Worm (Caenorhabditis elegans) whole organism, L4 larva: Measurements from ENCODE around the gene cec-4.

ENCODE experiments used
- aly-2 ChIP-seq: sonication (generic microtip); optimal IDR thresholded peaks from 2 replicates; lab custom pipeline; 2018; ENCODE audit warnings: missing biosample characterization, missing genetic modification characterization
- ceh-82 ChIP-seq: sonication (generic microtip); optimal IDR thresholded peaks from 2 replicates; lab custom pipeline; 2017; ENCODE audit warnings: missing biosample characterization, missing genetic modification characterization
- daf-19 ChIP-seq: fragments of 200-800 bp; sonication (Bioruptor generic); conservative IDR thresholded peaks from 2 replicates; pipeline ENCODE4 v1.3.6; 2022; ENCODE audit warnings: missing genetic modification characterization, missing compliant biosample characterization
- nhr-111 ChIP-seq: fragments of 200-800 bp; sonication (Bioruptor generic); optimal IDR thresholded peaks from 2 replicates; lab custom pipeline; 2018; ENCODE audit warnings: mild to moderate bottlenecking, missing genetic modification characterization, missing compliant biosample characterization
- nhr-77 ChIP-seq: fragments of 150-350 bp; optimal IDR thresholded peaks from 2 replicates; lab custom pipeline; 2014; ENCODE audit warnings: missing biosample characterization, missing genetic modification characterization
- pqm-1 ChIP-seq: sonication (generic microtip); optimal IDR thresholded peaks from 2 replicates; lab custom pipeline; 2017; ENCODE audit warnings: missing biosample characterization, missing genetic modification characterization
- ztf-7 ChIP-seq: fragments of 150-350 bp; optimal IDR thresholded peaks from 2 replicates; lab custom pipeline; 2014; ENCODE audit warnings: missing biosample characterization, missing genetic modification characterization

DNA sequence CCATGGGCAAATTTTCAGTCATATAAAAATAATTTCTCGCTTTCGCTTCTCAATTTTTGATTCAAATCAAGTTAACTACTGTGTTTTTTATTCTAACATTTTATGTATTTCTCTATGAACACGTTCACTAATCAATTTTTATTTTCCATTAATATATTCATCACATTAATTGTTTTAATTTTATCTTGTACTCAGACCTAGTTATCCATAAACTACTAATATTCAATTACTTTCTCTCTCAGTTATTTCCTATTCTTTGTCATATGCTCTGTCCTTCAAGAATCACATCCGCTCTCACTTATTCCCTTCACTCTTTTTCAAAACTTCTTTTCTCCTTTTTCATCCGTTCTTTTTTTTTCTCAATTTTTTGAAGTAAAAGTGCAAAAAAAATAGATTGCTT, 11.5 kb downstream of the cec-4 start:
- TF ChIP-seq aly-2 (tag; lab: Kevin White, UChicago) (no peak), pqm-1 (tag; lab: Kevin White, UChicago) (no peak), ceh-82 (tag; lab: Kevin White, UChicago) (no peak), nhr-77 (tag; lab: Kevin White, UChicago) (no peak), ztf-7 (tag; lab: Kevin White, UChicago) (no peak), daf-19 (GFP tag; lab: Robert Waterston, UW) (no peak), nhr-111 (no peak)
